Worm (Caenorhabditis elegans) whole organism, L4 larva: ENCODE data around the gene C05C10.7.

Source experiments
- T20F7.1 ChIP-seq: fragments of 200-800 bp; sonication (Bioruptor generic); optimal IDR thresholded peaks from 2 replicates; lab custom pipeline; 2018; ENCODE audit warnings: mild to moderate bottlenecking, missing genetic modification characterization, missing compliant biosample characterization
- attf-4 ChIP-seq: sonication (generic microtip); optimal IDR thresholded peaks from 3 replicates; lab custom pipeline; 2017; ENCODE audit warnings: missing biosample characterization, missing genetic modification characterization
- ceh-28 ChIP-seq: fragments of 150-350 bp; optimal IDR thresholded peaks from 2 replicates; lab custom pipeline; 2014; ENCODE audit warnings: missing biosample characterization, missing genetic modification reagents, missing genetic modification characterization
- lin-13 ChIP-seq: fragments of 150-350 bp; optimal IDR thresholded peaks from 2 replicates; lab custom pipeline; 2014; ENCODE audit warnings: missing biosample characterization, missing genetic modification reagents, missing genetic modification characterization
- nhr-11 ChIP-seq: fragments of 150-350 bp; optimal IDR thresholded peaks from 2 replicates; lab custom pipeline; 2014; ENCODE audit warnings: missing biosample characterization, missing genetic modification characterization
- nhr-77 ChIP-seq: fragments of 150-350 bp; optimal IDR thresholded peaks from 2 replicates; lab custom pipeline; 2014; ENCODE audit warnings: missing biosample characterization, missing genetic modification characterization

DNA sequence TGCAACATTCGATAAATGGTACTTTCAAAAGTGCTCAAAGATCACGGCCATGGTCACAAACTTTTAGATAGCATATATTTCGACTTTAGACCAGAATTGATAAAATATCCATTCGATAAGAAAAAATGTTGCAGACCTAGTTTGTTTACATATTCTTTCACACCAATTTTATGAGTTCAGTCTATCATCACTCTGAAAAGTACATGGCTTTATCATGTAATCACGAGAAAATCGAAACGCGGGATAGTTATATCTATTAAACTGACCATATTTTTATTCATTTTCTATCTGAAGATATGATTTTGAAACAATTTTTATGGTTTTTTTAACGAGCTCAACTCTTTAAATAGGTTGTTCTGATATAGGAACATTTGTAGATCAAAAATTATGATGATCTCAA, 7.3 kb downstream of the C05C10.7 start, which contains the start of gene pho-11:
- TF ChIP-seq attf-4 (tag; lab: Kevin White, UChicago) (no peak), lin-13 (GFP tag; lab: Kevin White, UChicago) (no peak), nhr-11 (tag; lab: Kevin White, UChicago) (no peak), ceh-28 (tag; lab: Kevin White, UChicago) (no peak), T20F7.1 (GFP tag; lab: Kevin White, UChicago) (no peak), nhr-77 (tag; lab: Kevin White, UChicago) (no peak)
